Fruit fly (Drosophila melanogaster): ENCODE data around the gene Sec61gamma.

The Sec61gamma gene

dm6 chrX:19638328-19638940 is 4.7 kb upstream of the Sec61gamma start, which contains the start of gene Rcd-1 (continued):
- TF ChIP-seq so (GFP tag; IDR thresholded peaks at IDR 0.05) (no peak), CG12155 (GFP tag; optimal IDR thresholded peaks at IDR 0.05) (peak; percentile 65), vvl (GFP tag; IDR thresholded peaks at IDR 0.05) (peak; percentile 49; the same call in 1 of the 2 replicates), Myb (GFP tag; optimal IDR thresholded peaks at IDR 0.05) (peak; percentile 14)

- TF ChIP-seq Med (GFP tag), result peak; percentile 37
- TF ChIP-seq CG1832 (GFP tag; optimal IDR thresholded peaks at IDR 0.05), result peak; percentile 66
- peak; percentile 59 for TF ChIP-seq CG8478 (optimal IDR thresholded peaks at IDR 0.05)
- TF ChIP-seq Scr (GFP tag; IDR thresholded peaks at IDR 0.05; ENCODE audit: partially characterized antibody), result no peak
- TF ChIP-seq MBD-R2 (GFP tag; IDR thresholded peaks at IDR 0.05), result peak; percentile 34; the same call in 1 of the 2 replicates
- TF ChIP-seq Dip2 (GFP tag; IDR thresholded peaks at IDR 0.05), result no peak
- no peak for TF ChIP-seq fu2 (GFP tag; optimal IDR thresholded peaks at IDR 0.05)
- TF ChIP-seq CG6254 (GFP tag; optimal IDR thresholded peaks at IDR 0.05), result peak; percentile 46
- no peak for TF ChIP-seq CG6683 (GFP tag; optimal IDR thresholded peaks at IDR 0.05)
- TF ChIP-seq Stat92E (GFP tag; optimal IDR thresholded peaks at IDR 0.05), result no peak
- no peak for TF ChIP-seq CG11093 (GFP tag; IDR thresholded peaks at IDR 0.05)
- no peak for TF ChIP-seq Asciz (GFP tag; optimal IDR thresholded peaks at IDR 0.05)
- 0 out of 2 replicates have a peak, but pooled peaks have one; percentile 13 for TF ChIP-seq Bgb (GFP tag; IDR thresholded peaks at IDR 0.05; ENCODE audit: partially characterized antibody)
- no peak for TF ChIP-seq CG15696 (tag; optimal IDR thresholded peaks at IDR 0.05)
- TF ChIP-seq Trl (optimal IDR thresholded peaks at IDR 0.05), result no peak
- TF ChIP-seq Trl (GFP tag; optimal IDR thresholded peaks at IDR 0.05), result no peak
These were observed 2.3 kb upstream of the Sec61gamma start for dm6 chrX:19640707-19641248.

dm6 chrX:19645873-19646541 is 2.9 kb downstream of the Sec61gamma start, which contains the start of gene Arp10:
Gene Arp10, minus strand, starts transcription at chrX:19646176.
- TF ChIP-seq Ptx1 (GFP tag; IDR thresholded peaks at IDR 0.05) (peak; percentile 17; the same call in 1 of the 2 replicates), CG15696 (tag; optimal IDR thresholded peaks at IDR 0.05) (peak; percentile 13), sens (GFP tag) (peak; percentile 72), Rx (GFP tag; IDR thresholded peaks at IDR 0.05) (no peak), Trl (optimal IDR thresholded peaks at IDR 0.05) (no peak), Trl (GFP tag; optimal IDR thresholded peaks at IDR 0.05) (peak; percentile 41), sim (GFP tag; IDR thresholded peaks at IDR 0.05) (no peak), Hsf (GFP tag; optimal IDR thresholded peaks at IDR 0.05) (peak; percentile 22), Xbp1 (GFP tag; optimal IDR thresholded peaks at IDR 0.05) (peak; percentile 31), nerfin-1 (tag; optimal IDR thresholded peaks at IDR 0.05) (no peak), CG4617 (GFP tag; optimal IDR thresholded peaks at IDR 0.05; ENCODE audit: borderline replicate concordance) (peak; percentile 39), CG7745 (tag; optimal IDR thresholded peaks at IDR 0.05) (peak; percentile 98), zfh1 (GFP tag; IDR thresholded peaks at IDR 0.05) (no peak), dati (GFP tag; IDR thresholded peaks at IDR 0.05) (no peak), Atf6 (GFP tag; IDR thresholded peaks at IDR 0.05) (no peak), YL-1 (GFP tag; optimal IDR thresholded peaks at IDR 0.05) (peak; percentile 18), CG11504 (tag; optimal IDR thresholded peaks at IDR 0.05) (no peak), Ets65A (GFP tag) (peak; percentile 41), CG30020 (tag; optimal IDR thresholded peaks at IDR 0.05) (peak; percentile 88), CG15479 (GFP tag; optimal IDR thresholded peaks at IDR 0.05) (no peak), stwl (tag; optimal IDR thresholded peaks at IDR 0.05) (peak; percentile 43), wor (GFP tag; IDR thresholded peaks at IDR 0.05) (no peak), CG15601 (tag; optimal IDR thresholded peaks at IDR 0.05) (no peak), knrl (GFP tag; IDR thresholded peaks at IDR 0.05; ENCODE audit: partially characterized antibody) (peak; percentile 46; the same call in 2 of the 3 replicates), amos (GFP tag; IDR thresholded peaks at IDR 0.05; ENCODE audit: partially characterized antibody) (peak; percentile 44; the same call in 1 of the 2 replicates), Opbp (GFP tag; IDR thresholded peaks at IDR 0.05; ENCODE audit: partially characterized antibody) (peak; percentile 60; the same call in 1 of the 3 replicates), pan (optimal IDR thresholded peaks at IDR 0.05) (no peak), pan (GFP tag; optimal IDR thresholded peaks at IDR 0.05 in 1 of 2, IDR thresholded peaks at IDR 0.05 in 1 of 2) (no peak), MESR4 (GFP tag; optimal IDR thresholded peaks at IDR 0.05) (peak; percentile 66)

Measured in whole organism, embryonic.